Worm (Caenorhabditis elegans) whole organism, mixed stage, embryonic: ENCODE results near the gene srab-25.

Experiments used
- blmp-1 ChIP-seq: fragments of 150-350 bp; optimal IDR thresholded peaks from 2 replicates; lab custom pipeline; 2014; ENCODE audit warnings: missing biosample characterization, missing genetic modification characterization
- ceh-83 ChIP-seq: fragments of 200-800 bp; sonication (Bioruptor generic); optimal IDR thresholded peaks from 2 replicates; lab custom pipeline; 2018; ENCODE audit warnings: mild to moderate bottlenecking, missing genetic modification characterization, missing compliant biosample characterization
- lin-13 ChIP-seq: fragments of 150-350 bp; optimal IDR thresholded peaks from 2 replicates; lab custom pipeline; 2014; ENCODE audit warnings: missing biosample characterization, missing genetic modification characterization
- nhr-12 ChIP-seq: fragments of 150-350 bp; optimal IDR thresholded peaks from 2 replicates; lab custom pipeline; 2014; ENCODE audit warnings: missing biosample characterization, missing genetic modification characterization
- nhr-237 ChIP-seq: fragments of 150-350 bp; optimal IDR thresholded peaks from 2 replicates; lab custom pipeline; 2014; ENCODE audit warnings: missing biosample characterization, missing genetic modification characterization
- snpc-4 ChIP-seq: fragments of 150-350 bp; optimal IDR thresholded peaks from 2 replicates; lab custom pipeline; 2014; ENCODE audit warnings: missing biosample characterization, missing genetic modification characterization
- tbx-8 ChIP-seq: fragments of 200-800 bp; sonication (Bioruptor generic); optimal IDR thresholded peaks from 2 replicates; lab custom pipeline; 2018; ENCODE audit warnings: mild to moderate bottlenecking, missing genetic modification characterization, moderate library complexity, missing compliant biosample characterization
- unc-39 ChIP-seq: fragments of 150-350 bp; optimal IDR thresholded peaks from 2 replicates; lab custom pipeline; 2014; ENCODE audit warnings: missing biosample characterization, missing genetic modification characterization
- unc-62 ChIP-seq: fragments of 150-350 bp; optimal IDR thresholded peaks from 2 replicates; lab custom pipeline; 2014; ENCODE audit warnings: missing biosample characterization, missing genetic modification reagents, missing genetic modification characterization
- ztf-11 ChIP-seq: fragments of 150-350 bp; optimal IDR thresholded peaks from 2 replicates; lab custom pipeline; 2014; ENCODE audit warnings: missing biosample characterization, missing genetic modification characterization

DNA sequence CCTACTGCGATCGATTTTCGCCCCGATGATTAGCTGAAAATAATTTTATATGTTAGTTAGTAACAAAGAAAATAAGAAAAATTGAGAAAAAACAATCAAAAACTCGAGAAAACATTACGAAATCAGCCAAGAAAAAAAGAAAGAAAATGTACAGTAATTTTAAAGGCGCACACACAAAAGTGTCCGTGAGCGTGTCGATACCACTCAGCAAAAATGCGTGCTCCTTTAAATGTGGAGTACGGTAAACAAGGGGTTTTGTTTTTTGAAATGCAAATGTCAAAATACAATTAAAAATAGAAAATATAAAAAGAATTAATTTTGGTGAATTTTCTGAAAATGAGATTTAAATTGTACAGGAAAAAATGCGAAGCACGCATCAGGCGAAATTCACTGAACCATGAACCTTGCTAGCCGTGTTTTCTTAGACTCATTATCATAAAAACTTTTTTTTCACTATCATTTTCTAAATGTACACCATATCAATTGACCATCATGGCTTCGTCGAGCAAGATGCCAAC is 39.3 kb downstream of the srab-25 start, which contains the start of gene srw-90:
- TF ChIP-seq lin-13 (tag; lab: Kevin White, UChicago), result no peak
- no peak for TF ChIP-seq ceh-83 (GFP tag; lab: Kevin White, UChicago)
- TF ChIP-seq blmp-1 (tag; lab: Kevin White, UChicago), result no peak
- TF ChIP-seq unc-62 (GFP tag; lab: Kevin White, UChicago), result no peak
- no peak for TF ChIP-seq nhr-12 (tag; lab: Kevin White, UChicago)
- no peak for TF ChIP-seq nhr-237
- no peak for TF ChIP-seq tbx-8 (GFP tag; lab: Kevin White, UChicago)
- no peak for TF ChIP-seq ztf-11
- TF ChIP-seq unc-39 (tag; lab: Kevin White, UChicago), result no peak
- no peak for TF ChIP-seq snpc-4 (tag; lab: Kevin White, UChicago)
